Fruit fly (Drosophila melanogaster) whole organism: ENCODE results near the gene CG14227.

Source experiments
- Dll ChIP-seq: fragments of >200 bp; optimal IDR thresholded peaks from 2 replicates; lab custom pipeline; 2017
- psq ChIP-seq: fragments of >200 bp; optimal IDR thresholded peaks from 2 replicates; lab custom pipeline; 2017
- usp ChIP-seq: fragments of >200 bp; optimal IDR thresholded peaks from 2 replicates; lab custom pipeline; 2017; ENCODE audit warnings: missing biosample characterization, missing genetic modification characterization, mixed read lengths

DNA sequence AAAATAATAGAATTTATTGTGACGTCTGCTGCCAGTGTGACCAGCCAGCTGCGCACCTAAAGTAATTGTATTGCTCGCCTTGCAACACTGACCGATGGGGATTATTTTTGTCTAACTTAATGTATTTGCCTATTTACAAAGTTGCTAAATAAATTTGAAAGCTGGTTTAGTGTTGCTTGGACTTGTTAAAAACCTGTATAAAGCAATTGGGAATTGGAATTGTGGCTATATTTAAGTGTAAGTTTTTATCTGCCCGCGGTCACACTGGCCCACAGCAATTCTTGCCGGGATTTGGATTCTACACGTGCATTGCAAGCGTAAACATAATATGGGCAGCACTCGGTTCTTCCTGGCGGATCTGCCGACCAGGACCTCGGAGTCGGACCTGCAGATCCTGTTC lies 15.3 kb upstream of the CG14227 start, which contains the start of the genes CG14230 and CG14232:
- TF ChIP-seq Dll (lab: Kevin White, UChicago) (no peak), psq (no peak), usp (no peak)
